Worm (Caenorhabditis elegans) whole organism, L1 larva: Measurements from ENCODE around the gene C16C8.10.

Experiments
- C16A3.4 ChIP-seq: fragments of 150-350 bp; optimal IDR thresholded peaks from 2 replicates; lab custom pipeline; 2014; ENCODE audit warnings: missing biosample characterization, missing genetic modification characterization
- efl-1 ChIP-seq, 4 experiments: fragments of 150-350 bp; optimal IDR thresholded peaks in 3 of 4; peaks in 1 of 4; 1 replicate in 1 of 4; 2 replicates in 3 of 4; lab custom pipeline; 2014; ENCODE audit warnings: missing biosample characterization in 2 of 4, missing genetic modification characterization in 2 of 4, missing genetic modification reagents in 2 of 4
- lsy-2 ChIP-seq, 2 experiments: fragments of 150-350 bp; optimal IDR thresholded peaks; 2 replicates each; lab custom pipeline; 2014; ENCODE audit warnings: missing biosample characterization in 2 of 2, missing genetic modification characterization in 2 of 2
- nhr-90 ChIP-seq: sonication (generic microtip); optimal IDR thresholded peaks from 2 replicates; lab custom pipeline; 2016; ENCODE audit warnings: mild to moderate bottlenecking, missing genetic modification characterization, missing compliant biosample characterization; ENCODE audit not compliant: poor library complexity
- ztf-11 ChIP-seq, 2 experiments: sonication (generic microtip); optimal IDR thresholded peaks; 2 replicates each; lab custom pipeline; 2016 to 2017; ENCODE audit warnings: missing genetic modification characterization in 2 of 2, missing biosample characterization in 1 of 2, missing compliant biosample characterization in 1 of 2

DNA sequence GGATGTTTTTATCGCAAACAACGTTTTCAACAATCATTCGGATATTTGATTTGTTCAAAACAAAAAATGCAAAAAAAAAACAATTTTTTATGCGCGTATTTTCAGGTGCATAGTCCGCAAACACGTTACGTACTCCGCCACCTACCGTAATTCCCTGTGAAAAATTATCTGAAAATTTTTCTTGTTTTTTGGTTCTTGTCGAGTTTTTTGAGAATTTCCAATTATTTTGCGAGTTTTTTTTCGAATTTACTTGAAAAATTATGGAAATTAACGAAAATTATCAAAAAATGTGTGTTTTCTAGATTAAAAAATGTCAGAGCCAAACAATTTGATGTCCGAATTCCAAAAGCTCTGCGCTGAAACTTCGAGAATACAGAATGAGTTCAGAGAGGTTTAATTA is 12.1 kb downstream of the C16C8.10 start, which contains the start of gene C16C8.12:
- no peak for TF ChIP-seq lsy-2 (tag; optimal IDR thresholded peaks at IDR 0.05; lab: Kevin White, UChicago)
- TF ChIP-seq nhr-90 (tag; lab: Kevin White, UChicago) = no peak
- no peak for TF ChIP-seq C16A3.4 (tag; lab: Kevin White, UChicago)
- TF ChIP-seq ztf-11 (tag; optimal IDR thresholded peaks at IDR 0.05; lab: Kevin White, UChicago) = no peak
- TF ChIP-seq efl-1 (optimal IDR thresholded peaks at IDR 0.05; lab: Kevin White, UChicago) = no peak
- TF ChIP-seq efl-1 (GFP tag; optimal IDR thresholded peaks at IDR 0.05 in 1 of 2; lab: Kevin White, UChicago) = no peak
